Fruit fly (Drosophila melanogaster) whole organism, embryonic: ENCODE data around the gene PGAP1.

Experiments
- Atf6 ChIP-seq: fragments of 200-800 bp; sonication (Bioruptor generic); IDR thresholded peaks from 2 replicates; pipeline ENCODE4 v1.3.6; 2022; ENCODE audit warnings: missing biosample characterization, missing genetic modification characterization
- CG10209 ChIP-seq: fragments of 200-800 bp; sonication (Bioruptor generic); optimal IDR thresholded peaks from 3 replicates; lab custom pipeline; 2017; ENCODE audit warnings: missing biosample characterization, mild to moderate bottlenecking, missing genetic modification characterization, missing genetic modification reagents
- CG13296 ChIP-seq: fragments of 200-800 bp; sonication (Bioruptor generic); optimal IDR thresholded peaks from 3 replicates; lab custom pipeline; 2018; ENCODE audit warnings: missing biosample characterization, mild to moderate bottlenecking, missing genetic modification characterization
- CG15073 ChIP-seq: fragments of 200-800 bp; sonication (Bioruptor generic); optimal IDR thresholded peaks from 2 replicates; lab custom pipeline; 2016; ENCODE audit warnings: missing biosample characterization, missing genetic modification characterization
- CG17568 ChIP-seq: fragments of 200-800 bp; sonication (Bioruptor generic); optimal IDR thresholded peaks from 2 replicates; lab custom pipeline; 2018; ENCODE audit warnings: missing biosample characterization, mild to moderate bottlenecking, missing genetic modification characterization, moderate library complexity
- CG17802 ChIP-seq: fragments of 200-800 bp; sonication (Bioruptor generic); optimal IDR thresholded peaks from 2 replicates; lab custom pipeline; 2018; ENCODE audit warnings: missing biosample characterization, mild to moderate bottlenecking, missing genetic modification characterization, moderate library complexity
- CG18262 ChIP-seq: fragments of 200-800 bp; optimal IDR thresholded peaks from 3 replicates; lab custom pipeline; 2019; ENCODE audit warnings: missing biosample characterization, mild to moderate bottlenecking, missing genetic modification characterization, moderate library complexity
- CG1832 ChIP-seq: fragments of 200-800 bp; sonication (Bioruptor generic); optimal IDR thresholded peaks from 2 replicates; lab custom pipeline; 2017; ENCODE audit warnings: missing biosample characterization, mild to moderate bottlenecking, missing genetic modification characterization, inconsistent platforms
- CG18764 ChIP-seq: fragments of 200-800 bp; sonication (Bioruptor generic); optimal IDR thresholded peaks from 3 replicates; lab custom pipeline; 2016; ENCODE audit warnings: missing biosample characterization, missing genetic modification characterization
- CG2120 ChIP-seq: fragments of 200-800 bp; sonication (Bioruptor generic); optimal IDR thresholded peaks from 3 replicates; lab custom pipeline; 2016; ENCODE audit warnings: missing biosample characterization, missing genetic modification characterization
- CG2889 ChIP-seq: fragments of 200-800 bp; sonication (Bioruptor generic); IDR thresholded peaks from 3 replicates; pipeline ENCODE4 v1.3.6; 2022; ENCODE audit warnings: missing biosample characterization, missing genetic modification characterization
- CG30020 ChIP-seq: fragments of 200-800 bp; optimal IDR thresholded peaks from 2 replicates; lab custom pipeline; 2019; ENCODE audit warnings: missing biosample characterization, mild to moderate bottlenecking, missing genetic modification characterization, moderate library complexity
- CG3281 ChIP-seq: fragments of 200-800 bp; sonication (Bioruptor generic); optimal IDR thresholded peaks from 3 replicates; lab custom pipeline; 2017; ENCODE audit warnings: missing biosample characterization, mild to moderate bottlenecking, missing genetic modification characterization
- CG3407 ChIP-seq: fragments of 200-800 bp; sonication (Bioruptor generic); optimal IDR thresholded peaks from 2 replicates; lab custom pipeline; 2018; ENCODE audit warnings: missing biosample characterization, mild to moderate bottlenecking, missing genetic modification characterization
- CG7372 ChIP-seq: fragments of 200-800 bp; sonication (Bioruptor generic); IDR thresholded peaks from 2 replicates; pipeline ENCODE4 v1.3.6; 2022; ENCODE audit warnings: missing biosample characterization, missing genetic modification characterization
- CG8359 ChIP-seq: fragments of 200-800 bp; sonication (Bioruptor generic); optimal IDR thresholded peaks from 2 replicates; lab custom pipeline; 2017; ENCODE audit warnings: missing biosample characterization, mild to moderate bottlenecking, missing genetic modification characterization, borderline replicate concordance
- CG9817 ChIP-seq: fragments of 200-800 bp; sonication (Bioruptor generic); optimal IDR thresholded peaks from 2 replicates; lab custom pipeline; 2018; ENCODE audit warnings: missing biosample characterization, mild to moderate bottlenecking, missing genetic modification characterization, moderate library complexity
- HLH54F ChIP-seq: fragments of 200-800 bp; sonication (Bioruptor generic); optimal IDR thresholded peaks from 3 replicates; lab custom pipeline; 2016; ENCODE audit warnings: missing biosample characterization, missing genetic modification characterization
- HmgZ ChIP-seq: fragments of 200-800 bp; sonication (Bioruptor generic); optimal IDR thresholded peaks from 2 replicates; lab custom pipeline; 2018; ENCODE audit warnings: missing biosample characterization, mild to moderate bottlenecking, missing genetic modification characterization
- Hr51 ChIP-seq, 2 experiments: fragments of 200-800 bp; sonication (Bioruptor generic); optimal IDR thresholded peaks; 2 replicates in 1 of 2; 3 replicates in 1 of 2; lab custom pipeline; 2016 to 2018; ENCODE audit warnings: missing biosample characterization in 2 of 2, missing genetic modification characterization in 2 of 2, mild to moderate bottlenecking in 1 of 2, moderate library complexity in 1 of 2
- Hsf ChIP-seq: fragments of 200-800 bp; sonication (Bioruptor generic); optimal IDR thresholded peaks from 3 replicates; lab custom pipeline; 2016; ENCODE audit warnings: missing biosample characterization, missing genetic modification characterization
- Med ChIP-seq: fragments of 200-800 bp; sonication (Bioruptor generic); peaks from one replicate; lab custom pipeline; 2016; ENCODE audit warnings: missing biosample characterization, missing genetic modification characterization, mild to moderate bottlenecking, inconsistent platforms, moderate library complexity
- Nf-YA ChIP-seq: fragments of 200-800 bp; sonication (Bioruptor generic); IDR thresholded peaks from 2 replicates; pipeline ENCODE4 v1.3.6; 2022; ENCODE audit warnings: missing biosample characterization, missing genetic modification characterization
- Nf-YC ChIP-seq: fragments of 200-800 bp; optimal IDR thresholded peaks from 3 replicates; lab custom pipeline; 2019; ENCODE audit warnings: missing biosample characterization, mild to moderate bottlenecking, missing genetic modification characterization, moderate library complexity
- Scr ChIP-seq: fragments of 200-800 bp; sonication (Bioruptor generic); IDR thresholded peaks from 2 replicates; pipeline ENCODE4 v1.3.6; 2022; ENCODE audit warnings: missing biosample characterization, missing genetic modification characterization; ENCODE audit not compliant: partially characterized antibody
- Stat92E ChIP-seq, 3 experiments: fragments of >200 bp in 2 of 3; fragments of 200-800 bp in 1 of 3; sonication (Bioruptor generic) in 1 of 3; optimal IDR thresholded peaks; 2 replicates each; lab custom pipeline; 2017 to 2019; ENCODE audit warnings: missing biosample characterization in 3 of 3, missing genetic modification characterization in 3 of 3, mild to moderate bottlenecking in 1 of 3, moderate library complexity in 1 of 3
- Trl ChIP-seq, 3 experiments: fragments of >200 bp in 2 of 3; fragments of 200-800 bp in 1 of 3; sonication (Bioruptor generic) in 1 of 3; optimal IDR thresholded peaks; 2 replicates in 1 of 3; 3 replicates in 2 of 3; lab custom pipeline; 2016 to 2017; ENCODE audit warnings: missing biosample characterization in 1 of 3, missing genetic modification characterization in 1 of 3
- abd-A ChIP-seq: fragments of 200-800 bp; sonication (Bioruptor generic); optimal IDR thresholded peaks from 3 replicates; lab custom pipeline; 2019; ENCODE audit warnings: missing biosample characterization, mild to moderate bottlenecking, missing genetic modification characterization, moderate library complexity
- ara ChIP-seq: fragments of 200-800 bp; sonication (Bioruptor generic); IDR thresholded peaks from 2 replicates; pipeline ENCODE4 v1.3.6; 2022; ENCODE audit warnings: missing biosample characterization, missing genetic modification characterization
- dmrt11E ChIP-seq: fragments of 200-800 bp; sonication (Bioruptor generic); optimal IDR thresholded peaks from 3 replicates; lab custom pipeline; 2018; ENCODE audit warnings: missing biosample characterization, mild to moderate bottlenecking, missing genetic modification characterization, moderate library complexity
- ewg ChIP-seq: fragments of 200-800 bp; sonication (Bioruptor generic); optimal IDR thresholded peaks from 3 replicates; lab custom pipeline; 2017; ENCODE audit warnings: mild to moderate bottlenecking, missing biosample characterization, missing genetic modification reagents, missing genetic modification characterization
- fd3F ChIP-seq: fragments of 200-800 bp; sonication (Bioruptor generic); optimal IDR thresholded peaks from 2 replicates; lab custom pipeline; 2018; ENCODE audit warnings: missing biosample characterization, mild to moderate bottlenecking, missing genetic modification characterization, moderate library complexity
- fd64A ChIP-seq: fragments of 200-800 bp; sonication (Bioruptor generic); optimal IDR thresholded peaks from 3 replicates; lab custom pipeline; 2018; ENCODE audit warnings: missing biosample characterization, mild to moderate bottlenecking, missing genetic modification characterization
- hkb ChIP-seq, 2 experiments: fragments of 200-800 bp in 1 of 2; fragments of >200 bp in 1 of 2; sonication (Bioruptor generic) in 1 of 2; IDR thresholded peaks in 1 of 2; optimal IDR thresholded peaks in 1 of 2; 2 replicates each; pipeline versions ENCODE4 v1.3.6 to Lab custom; 2017 to 2022; ENCODE audit warnings: missing biosample characterization in 1 of 2, missing genetic modification characterization in 1 of 2
- inv ChIP-seq: fragments of 200-800 bp; sonication (Bioruptor generic); IDR thresholded peaks from 2 replicates; pipeline ENCODE4 v1.3.6; 2022; ENCODE audit warnings: missing biosample characterization, missing genetic modification characterization; ENCODE audit not compliant: partially characterized antibody
- jing ChIP-seq: fragments of 200-800 bp; sonication (Bioruptor generic); optimal IDR thresholded peaks from 2 replicates; lab custom pipeline; 2018; ENCODE audit warnings: missing biosample characterization, mild to moderate bottlenecking, missing genetic modification characterization
- ken ChIP-seq: fragments of 200-800 bp; sonication (Bioruptor generic); IDR thresholded peaks from 3 replicates; pipeline ENCODE4 v1.3.6; 2022; ENCODE audit warnings: missing biosample characterization, missing genetic modification characterization
- lov ChIP-seq, 2 experiments: fragments of 200-800 bp in 1 of 2; fragments of >200 bp in 1 of 2; sonication (Bioruptor generic) in 1 of 2; IDR thresholded peaks in 1 of 2; optimal IDR thresholded peaks in 1 of 2; 2 replicates in 1 of 2; 3 replicates in 1 of 2; pipeline versions ENCODE4 v1.3.6 to Lab custom; 2017 to 2022; ENCODE audit warnings: missing biosample characterization in 1 of 2, missing genetic modification characterization in 1 of 2
- nerfin-2 ChIP-seq: fragments of 200-800 bp; sonication (Bioruptor generic); IDR thresholded peaks from 2 replicates; pipeline ENCODE4 v1.3.6; 2022; ENCODE audit warnings: missing biosample characterization, missing genetic modification characterization; ENCODE audit not compliant: partially characterized antibody
- p53 ChIP-seq: fragments of 200-800 bp; sonication (Bioruptor generic); optimal IDR thresholded peaks from 2 replicates; lab custom pipeline; 2016; ENCODE audit warnings: missing biosample characterization, missing genetic modification characterization
- pita ChIP-seq: fragments of 200-800 bp; sonication (Bioruptor generic); optimal IDR thresholded peaks from 2 replicates; lab custom pipeline; 2017; ENCODE audit warnings: missing biosample characterization, mild to moderate bottlenecking, missing genetic modification characterization
- ro ChIP-seq: fragments of 200-800 bp; sonication (Bioruptor generic); IDR thresholded peaks from 2 replicates; pipeline ENCODE4 v1.3.6; 2022; ENCODE audit warnings: missing biosample characterization, missing genetic modification characterization
- sd ChIP-seq: fragments of 200-800 bp; sonication (Bioruptor generic); optimal IDR thresholded peaks from 3 replicates; lab custom pipeline; 2018; ENCODE audit warnings: missing biosample characterization, mild to moderate bottlenecking, missing genetic modification characterization, moderate library complexity
- seq ChIP-seq: fragments of 200-800 bp; sonication (Bioruptor generic); IDR thresholded peaks from 2 replicates; pipeline ENCODE4 v1.3.6; 2022; ENCODE audit warnings: missing biosample characterization, missing genetic modification characterization
- sim ChIP-seq: fragments of 200-800 bp; sonication (Bioruptor generic); IDR thresholded peaks from 2 replicates; pipeline ENCODE4 v1.3.6; 2022; ENCODE audit warnings: missing biosample characterization, missing genetic modification characterization
- stwl ChIP-seq: fragments of 200-800 bp; sonication (Bioruptor generic); optimal IDR thresholded peaks from 3 replicates; lab custom pipeline; 2018; ENCODE audit warnings: missing biosample characterization, mild to moderate bottlenecking, missing genetic modification characterization, moderate library complexity
- toy ChIP-seq: fragments of 200-800 bp; sonication (Bioruptor generic); IDR thresholded peaks from 2 replicates; pipeline ENCODE4 v1.3.6; 2022; ENCODE audit warnings: missing biosample characterization, missing genetic modification characterization
- zfh1 ChIP-seq: fragments of 200-800 bp; sonication (Bioruptor generic); IDR thresholded peaks from 3 replicates; pipeline ENCODE4 v1.3.6; 2022; ENCODE audit warnings: missing biosample characterization, missing genetic modification characterization

Gene PGAP1

dm6 chrX:5638588-5638987, 50.7 kb downstream of the PGAP1 start (continued):
- TF ChIP-seq lov (optimal IDR thresholded peaks at IDR 0.05; lab: Kevin White, UChicago) (no peak), lov (GFP tag; IDR thresholded peaks at IDR 0.05; lab: Robert Waterston, UW) (0 out of 3 replicates have a peak, but pooled peaks have one; percentile 28), Stat92E (GFP tag; optimal IDR thresholded peaks at IDR 0.05; lab: Kevin White, UChicago) (no peak), abd-A (tag; lab: Kevin White, UChicago) (peak; percentile 49), Hsf (GFP tag; lab: Kevin White, UChicago) (peak; percentile 40), CG10209 (GFP tag; lab: Kevin White, UChicago) (peak; percentile 20), HmgZ (peak; percentile 36), toy (GFP tag; lab: Robert Waterston, UW) (no peak), jing (GFP tag; lab: Kevin White, UChicago) (peak; percentile 24), CG17802 (tag; lab: Kevin White, UChicago) (peak; percentile 15), nerfin-2 (GFP tag; lab: Robert Waterston, UW) (no peak), CG17568 (no peak), CG15073 (GFP tag; lab: Kevin White, UChicago) (no peak), sim (GFP tag; lab: Robert Waterston, UW) (no peak), fd3F (GFP tag; lab: Kevin White, UChicago) (peak; percentile 32), CG9817 (tag; lab: Kevin White, UChicago) (peak; percentile 43), ken (GFP tag; lab: Robert Waterston, UW) (peak; percentile 49; the same call in 2 of the 3 replicates), CG1832 (GFP tag; lab: Kevin White, UChicago) (no peak), Nf-YA (GFP tag; lab: Robert Waterston, UW) (no peak), stwl (tag; lab: Kevin White, UChicago) (no peak), ara (GFP tag; lab: Robert Waterston, UW) (peak; percentile 78), CG18262 (tag; lab: Kevin White, UChicago) (peak; percentile 28), ro (no peak), dmrt11E (tag; lab: Kevin White, UChicago) (peak; percentile 53), CG13296 (GFP tag; lab: Kevin White, UChicago) (peak; percentile 38)

dm6 chrX:5637543-5637942, 51.7 kb downstream of the PGAP1 start:
- peak; percentile 47 for TF ChIP-seq Med (GFP tag; lab: Kevin White, UChicago)
- no peak for TF ChIP-seq CG2120
- no peak for TF ChIP-seq CG3407 (GFP tag; lab: Kevin White, UChicago)
- peak in 1 of 2 experiments; percentile 7 for TF ChIP-seq Hr51 (GFP tag; optimal IDR thresholded peaks at IDR 0.05; lab: Kevin White, UChicago)
- no peak for TF ChIP-seq Scr (GFP tag; lab: Robert Waterston, UW)
- TF ChIP-seq HLH54F (GFP tag; lab: Kevin White, UChicago): no peak
- TF ChIP-seq CG1832 (GFP tag; lab: Kevin White, UChicago): peak; percentile 90
- no peak for TF ChIP-seq CG30020
- TF ChIP-seq hkb (optimal IDR thresholded peaks at IDR 0.05; lab: Kevin White, UChicago): no peak
- no peak for TF ChIP-seq hkb (GFP tag; IDR thresholded peaks at IDR 0.05; lab: Robert Waterston, UW)
- no peak for TF ChIP-seq pita
- peak; percentile 57 to 72 for TF ChIP-seq Trl (optimal IDR thresholded peaks at IDR 0.05; lab: Kevin White, UChicago)
- TF ChIP-seq Trl (GFP tag; optimal IDR thresholded peaks at IDR 0.05; lab: Kevin White, UChicago): no peak
- no peak for TF ChIP-seq CG3281 (GFP tag; lab: Kevin White, UChicago)
- TF ChIP-seq ewg (GFP tag; lab: Kevin White, UChicago): peak; percentile 91
- TF ChIP-seq sd (tag; lab: Kevin White, UChicago): no peak
- no peak for TF ChIP-seq seq (GFP tag; lab: Robert Waterston, UW)
- TF ChIP-seq inv: no peak
- no peak for TF ChIP-seq fd64A (GFP tag; lab: Kevin White, UChicago)
- TF ChIP-seq CG8359 (GFP tag; lab: Kevin White, UChicago): no peak
- no peak for TF ChIP-seq CG9817 (tag; lab: Kevin White, UChicago)
- TF ChIP-seq CG7372 (GFP tag; lab: Robert Waterston, UW): no peak
- no peak for TF ChIP-seq CG2889
- TF ChIP-seq p53 (GFP tag; lab: Kevin White, UChicago): no peak
- no peak for TF ChIP-seq zfh1
- peak; percentile 54 for TF ChIP-seq Nf-YC
- no peak for TF ChIP-seq CG18764 (GFP tag; lab: Kevin White, UChicago)
- TF ChIP-seq Atf6 (GFP tag; lab: Robert Waterston, UW): no peak
